Worm (Caenorhabditis elegans) whole organism, L1 larva: ENCODE measurements around the gene pmt-2.

Experiments used
- alr-1 ChIP-seq: fragments of 200-800 bp; sonication (Bioruptor generic); optimal IDR thresholded peaks from 2 replicates; lab custom pipeline; 2018; ENCODE audit warnings: borderline replicate concordance, mild to moderate bottlenecking, missing genetic modification characterization, missing compliant biosample characterization
- elt-2 ChIP-seq: sonication (generic microtip); optimal IDR thresholded peaks from 2 replicates; lab custom pipeline; 2016; ENCODE audit warnings: missing genetic modification characterization, mild to moderate bottlenecking, inconsistent platforms, missing compliant biosample characterization, missing genetic modification reagents
- ets-5 ChIP-seq: fragments of 200-800 bp; sonication (Bioruptor generic); IDR thresholded peaks from 2 replicates; pipeline ENCODE4 v1.3.6; 2022; ENCODE audit warnings: missing genetic modification characterization, missing compliant biosample characterization
- lin-13 ChIP-seq: fragments of 150-350 bp; optimal IDR thresholded peaks from 2 replicates; lab custom pipeline; 2014; ENCODE audit warnings: missing biosample characterization, missing genetic modification reagents, missing genetic modification characterization
- nhr-11 ChIP-seq: fragments of 150-350 bp; optimal IDR thresholded peaks from 2 replicates; lab custom pipeline; 2014; ENCODE audit warnings: missing biosample characterization, missing genetic modification characterization
- pax-3 ChIP-seq: fragments of 200-800 bp; sonication (Bioruptor generic); optimal IDR thresholded peaks from 2 replicates; lab custom pipeline; 2018; ENCODE audit warnings: mild to moderate bottlenecking, missing genetic modification characterization, moderate library complexity, missing compliant biosample characterization
- unc-86 ChIP-seq: sonication (generic microtip); optimal IDR thresholded peaks from 2 replicates; lab custom pipeline; 2016; ENCODE audit warnings: missing genetic modification characterization, missing compliant biosample characterization

DNA sequence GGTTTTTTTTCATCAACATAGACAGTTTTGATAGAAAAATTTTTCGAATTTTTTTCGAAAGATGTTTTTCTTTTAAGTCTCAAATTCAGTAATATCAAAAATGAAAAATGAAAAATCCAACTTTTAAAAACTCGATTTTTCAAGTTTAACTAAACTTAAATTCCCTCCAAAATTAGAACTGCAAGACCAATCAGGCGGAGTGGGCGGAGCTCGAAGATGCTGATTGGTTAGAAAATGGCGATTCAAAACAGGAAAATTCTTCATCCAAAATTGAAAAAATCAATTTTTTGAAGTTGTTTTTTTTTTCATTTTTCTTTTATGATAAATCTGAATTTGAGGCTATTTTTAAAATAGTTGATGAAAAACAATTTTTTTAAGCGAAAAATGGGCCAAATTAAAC is 3.7 kb upstream of the pmt-2 start:
- TF ChIP-seq alr-1 (tag; lab: Kevin White, UChicago) (no peak), elt-2 (no peak), lin-13 (no peak), nhr-11 (no peak), unc-86 (tag; lab: Kevin White, UChicago) (no peak), pax-3 (tag; lab: Kevin White, UChicago) (no peak), ets-5 (GFP tag; lab: Robert Waterston, UW) (no peak)
